Worm (Caenorhabditis elegans): Measurements from ENCODE around the gene srsx-32.

Gene srsx-32

ce11 chrV:6993999-6994398 lies 23.2 kb upstream of the srsx-32 start (continued):
- TF ChIP-seq tbx-9 (tag; optimal IDR thresholded peaks at IDR 0.05; ENCODE audit: borderline replicate concordance): no peak
- TF ChIP-seq nhr-80 (tag; optimal IDR thresholded peaks at IDR 0.05): peak; percentile 66
- TF ChIP-seq sptf-2 (GFP tag; optimal IDR thresholded peaks at IDR 0.05): no peak
- TF ChIP-seq ZK185.1 (tag; optimal IDR thresholded peaks at IDR 0.05; ENCODE audit: poor library complexity, severe bottlenecking): no peak
- TF ChIP-seq madf-8 (GFP tag; conservative IDR thresholded peaks at IDR 0.05): no peak
- TF ChIP-seq T26A5.8 (tag; optimal IDR thresholded peaks at IDR 0.05): no peak
- TF ChIP-seq him-1 (tag; optimal IDR thresholded peaks at IDR 0.05): no peak
- TF ChIP-seq nhr-179 (tag; optimal IDR thresholded peaks at IDR 0.05): no peak
- no peak for TF ChIP-seq pbrm-1 (GFP tag; IDR thresholded peaks at IDR 0.05)
- TF ChIP-seq aptf-3 (GFP tag; IDR thresholded peaks at IDR 0.05): no peak
- TF ChIP-seq efl-1 (GFP tag; optimal IDR thresholded peaks at IDR 0.05): no peak
- no peak for TF ChIP-seq ztf-22 (GFP tag; optimal IDR thresholded peaks at IDR 0.05)
- no peak for TF ChIP-seq Y53G8AR.9 (GFP tag; conservative IDR thresholded peaks at IDR 0.05)
- no peak for TF ChIP-seq F49E8.2 (tag; optimal IDR thresholded peaks at IDR 0.05; ENCODE audit: insufficient read depth)
- no peak for TF ChIP-seq Y95B8A.8 (GFP tag; IDR thresholded peaks at IDR 0.05)
- TF ChIP-seq nfya-1 (tag; optimal IDR thresholded peaks at IDR 0.05; ENCODE audit: borderline replicate concordance, insufficient read depth): no peak
- no peak for TF ChIP-seq Y53F4B.3 (GFP tag; IDR thresholded peaks at IDR 0.05)
- TF ChIP-seq D2030.7 (GFP tag; IDR thresholded peaks at IDR 0.05): no peak
- TF ChIP-seq sea-2 (GFP tag; IDR thresholded peaks at IDR 0.05): no peak
- 0 out of 2 replicates have a peak, but pooled peaks have one; percentile 46 for TF ChIP-seq nfyb-1 (GFP tag; IDR thresholded peaks at IDR 0.05)
- TF ChIP-seq ztf-26 (tag; optimal IDR thresholded peaks at IDR 0.05): peak; percentile 52
- no peak for TF ChIP-seq aptf-2 (GFP tag; conservative IDR thresholded peaks at IDR 0.05)
- no peak for TF ChIP-seq zim-3 (tag; optimal IDR thresholded peaks at IDR 0.05)
- TF ChIP-seq zfh-2 (GFP tag; conservative IDR thresholded peaks at IDR 0.05): no peak
- TF ChIP-seq F10E7.11 (tag; optimal IDR thresholded peaks at IDR 0.05): no peak
- no peak for TF ChIP-seq hlh-12 (tag; optimal IDR thresholded peaks at IDR 0.05)
- no peak for TF ChIP-seq F39B2.1 (GFP tag; IDR thresholded peaks at IDR 0.05)

- TF ChIP-seq nfyb-1 (GFP tag; IDR thresholded peaks at IDR 0.05): no peak
- TF ChIP-seq nhr-80 (tag; optimal IDR thresholded peaks at IDR 0.05): peak; percentile 3
Observed at ce11 chrV:6997041-6997552, 20.1 kb upstream of the srsx-32 start, which contains the start of gene nhr-107. nhr-107 (minus strand) TSS chrV:6997091.

- TF ChIP-seq egl-18 (GFP tag; IDR thresholded peaks at IDR 0.05) (no peak), akir-1 (GFP tag; optimal IDR thresholded peaks at IDR 0.05) (no peak), Y53F4B.3 (GFP tag; IDR thresholded peaks at IDR 0.05) (no peak), attf-6 (GFP tag; IDR thresholded peaks at IDR 0.05) (no peak), Y67H2A.10 (GFP tag; conservative IDR thresholded peaks at IDR 0.05) (no peak), K12H6.12 (tag; optimal IDR thresholded peaks at IDR 0.05) (no peak), ztf-26 (tag; optimal IDR thresholded peaks at IDR 0.05) (no peak), F39B2.1 (GFP tag; IDR thresholded peaks at IDR 0.05) (no peak), nfya-1 (tag; optimal IDR thresholded peaks at IDR 0.05; ENCODE audit: borderline replicate concordance, insufficient read depth) (no peak), B0261.1 (tag; optimal IDR thresholded peaks at IDR 0.05) (no peak), nhr-80 (tag; optimal IDR thresholded peaks at IDR 0.05) (peak; percentile 55), rpc-1 (optimal IDR thresholded peaks at IDR 0.05) (no peak), rpc-1 (tag; optimal IDR thresholded peaks at IDR 0.05) (no peak), chd-7 (tag; optimal IDR thresholded peaks at IDR 0.05) (no peak), D2030.7 (GFP tag; IDR thresholded peaks at IDR 0.05) (no peak), dox-1 (GFP tag; IDR thresholded peaks at IDR 0.05) (no peak), lsl-1 (GFP tag; optimal IDR thresholded peaks at IDR 0.05) (no peak), attf-3 (GFP tag; conservative IDR thresholded peaks at IDR 0.05) (no peak), hrde-1 (tag; optimal IDR thresholded peaks at IDR 0.05; ENCODE audit: borderline replicate concordance) (no peak), fkh-3 (tag; optimal IDR thresholded peaks at IDR 0.05) (no peak), ztf-25 (GFP tag; IDR thresholded peaks at IDR 0.05) (no peak), unc-130 (GFP tag; optimal IDR thresholded peaks at IDR 0.05) (no peak), F23B12.7 (tag; optimal IDR thresholded peaks at IDR 0.05; ENCODE audit: insufficient read depth) (no peak), gei-17 (GFP tag; optimal IDR thresholded peaks at IDR 0.05) (no peak), sptf-2 (GFP tag; optimal IDR thresholded peaks at IDR 0.05) (no peak)
Observed at ce11 chrV:6998303-6998884, 18.8 kb upstream of the srsx-32 start, which contains the start of gene nhr-42. nhr-42 (plus strand) TSS chrV:6998819.
